Worm (Caenorhabditis elegans) whole organism, young adult: Measurements from ENCODE around the gene C15H9.3.

Source experiments
- B0019.2 ChIP-seq: fragments of 200-800 bp; sonication (Bioruptor generic); conservative IDR thresholded peaks from 2 replicates; pipeline ENCODE4 v1.3.6; 2022; ENCODE audit warnings: missing genetic modification reagents, missing genetic modification characterization, missing compliant biosample characterization
- B0336.3 ChIP-seq: fragments of 200-800 bp; sonication (Bioruptor generic); IDR thresholded peaks from 2 replicates; pipeline ENCODE4 v1.3.6; 2022; ENCODE audit warnings: missing genetic modification characterization, missing compliant biosample characterization
- F39B2.1 ChIP-seq: fragments of 200-800 bp; sonication (Bioruptor generic); IDR thresholded peaks from 2 replicates; pipeline ENCODE4 v1.3.6; 2022; ENCODE audit warnings: missing genetic modification reagents, missing genetic modification characterization, missing compliant biosample characterization
- F49E8.2 ChIP-seq: sonication (generic microtip); optimal IDR thresholded peaks from 3 replicates; lab custom pipeline; 2017; ENCODE audit warnings: missing genetic modification characterization, mild to moderate bottlenecking, missing compliant biosample characterization, antibody characterized with exemption, moderate library complexity; ENCODE audit not compliant: insufficient read depth
- F57A8.1 ChIP-seq: fragments of 200-800 bp; sonication (Bioruptor generic); optimal IDR thresholded peaks from 2 replicates; lab custom pipeline; 2018; ENCODE audit warnings: mild to moderate bottlenecking, missing genetic modification characterization, moderate library complexity, missing compliant biosample characterization
- F57C9.4 ChIP-seq: sonication (generic microtip); optimal IDR thresholded peaks from 2 replicates; lab custom pipeline; 2017; ENCODE audit warnings: mild to moderate bottlenecking, missing genetic modification characterization, missing compliant biosample characterization
- Y56A3A.18 ChIP-seq: fragments of 200-800 bp; sonication (Bioruptor generic); IDR thresholded peaks from 2 replicates; pipeline ENCODE4 v1.3.6; 2022; ENCODE audit warnings: missing genetic modification reagents, missing genetic modification characterization, missing compliant biosample characterization
- Y67H2A.10 ChIP-seq: fragments of 200-800 bp; sonication (Bioruptor generic); conservative IDR thresholded peaks from 2 replicates; pipeline ENCODE4 v1.3.6; 2022; ENCODE audit warnings: missing genetic modification reagents, missing genetic modification characterization, missing compliant biosample characterization
- akir-1 ChIP-seq: fragments of 200-800 bp; sonication (Bioruptor generic); optimal IDR thresholded peaks from 2 replicates; lab custom pipeline; 2018; ENCODE audit warnings: mild to moderate bottlenecking, missing genetic modification characterization, moderate library complexity, missing compliant biosample characterization
- athp-1 ChIP-seq: sonication (generic microtip); optimal IDR thresholded peaks from 2 replicates; lab custom pipeline; 2017; ENCODE audit warnings: mild to moderate bottlenecking, missing genetic modification characterization, missing compliant biosample characterization
- attf-3 ChIP-seq: fragments of 200-800 bp; sonication (Bioruptor generic); conservative IDR thresholded peaks from 2 replicates; pipeline ENCODE4 v1.3.6; 2022; ENCODE audit warnings: missing genetic modification reagents, missing genetic modification characterization, missing compliant biosample characterization
- attf-5 ChIP-seq: fragments of 200-800 bp; sonication (Bioruptor generic); optimal IDR thresholded peaks from 2 replicates; lab custom pipeline; 2018; ENCODE audit warnings: mild to moderate bottlenecking, missing genetic modification characterization, missing compliant biosample characterization
- cebp-2 ChIP-seq: fragments of 200-800 bp; sonication (Bioruptor generic); IDR thresholded peaks from 2 replicates; pipeline ENCODE4 v1.3.6; 2022; ENCODE audit warnings: missing genetic modification characterization, missing compliant biosample characterization
- ceh-100 ChIP-seq: fragments of 200-800 bp; sonication (Bioruptor generic); IDR thresholded peaks from 2 replicates; pipeline ENCODE4 v1.3.6; 2022; ENCODE audit warnings: missing genetic modification reagents, missing genetic modification characterization, missing compliant biosample characterization
- dpl-1 ChIP-seq: fragments of 150-350 bp; optimal IDR thresholded peaks from 2 replicates; lab custom pipeline; 2014; ENCODE audit warnings: missing biosample characterization, missing genetic modification reagents, missing genetic modification characterization
- efl-1 ChIP-seq: fragments of 150-350 bp; optimal IDR thresholded peaks from 2 replicates; lab custom pipeline; 2014; ENCODE audit warnings: missing biosample characterization, missing genetic modification reagents, missing genetic modification characterization
- egl-18 ChIP-seq: fragments of 200-800 bp; sonication (Bioruptor generic); IDR thresholded peaks from 2 replicates; pipeline ENCODE4 v1.3.6; 2022; ENCODE audit warnings: missing genetic modification reagents, missing genetic modification characterization, missing compliant biosample characterization
- egl-44 ChIP-seq: fragments of 200-800 bp; sonication (Bioruptor generic); IDR thresholded peaks from 2 replicates; pipeline ENCODE4 v1.3.6; 2022; ENCODE audit warnings: missing genetic modification reagents, missing genetic modification characterization, missing compliant biosample characterization
- egrh-3 ChIP-seq: fragments of 200-800 bp; sonication (Bioruptor generic); IDR thresholded peaks from 2 replicates; pipeline ENCODE4 v1.3.6; 2022; ENCODE audit warnings: missing genetic modification reagents, missing genetic modification characterization, missing compliant biosample characterization
- ekl-4 ChIP-seq: fragments of 200-800 bp; sonication (Bioruptor generic); IDR thresholded peaks from 2 replicates; pipeline ENCODE4 v1.3.6; 2022; ENCODE audit warnings: missing genetic modification reagents, missing genetic modification characterization, missing compliant biosample characterization
- lin-35 ChIP-seq, 3 experiments: fragments of 150-350 bp in 2 of 3; sonication (generic microtip) in 1 of 3; optimal IDR thresholded peaks; 2 replicates each; lab custom pipeline; 2014 to 2018; ENCODE audit warnings: missing biosample characterization in 3 of 3, missing genetic modification characterization in 3 of 3, missing genetic modification reagents in 3 of 3
- lsl-1 ChIP-seq: fragments of 200-800 bp; sonication (Bioruptor generic); optimal IDR thresholded peaks from 2 replicates; lab custom pipeline; 2018; ENCODE audit warnings: mild to moderate bottlenecking, missing genetic modification characterization, moderate library complexity, missing compliant biosample characterization
- mcd-1 ChIP-seq: fragments of 200-800 bp; sonication (Bioruptor generic); IDR thresholded peaks from 2 replicates; pipeline ENCODE4 v1.3.6; 2022; ENCODE audit warnings: missing genetic modification reagents, missing genetic modification characterization, missing compliant biosample characterization
- mxl-1 ChIP-seq: sonication (generic microtip); optimal IDR thresholded peaks from 2 replicates; lab custom pipeline; 2016; ENCODE audit warnings: missing genetic modification characterization, missing compliant biosample characterization
- nhr-179 ChIP-seq: sonication (generic microtip); optimal IDR thresholded peaks from 2 replicates; lab custom pipeline; 2016; ENCODE audit warnings: mild to moderate bottlenecking, missing genetic modification characterization, missing compliant biosample characterization
- nhr-90 ChIP-seq: sonication (generic microtip); optimal IDR thresholded peaks from 2 replicates; lab custom pipeline; 2016; ENCODE audit warnings: missing genotype, mild to moderate bottlenecking, missing genetic modification characterization, missing compliant biosample characterization
- rpc-1 ChIP-seq, 2 experiments: fragments of 150-350 bp in 1 of 2; sonication (generic microtip) in 1 of 2; optimal IDR thresholded peaks; 2 replicates each; lab custom pipeline; 2014 to 2018; ENCODE audit warnings: missing biosample characterization in 1 of 2, missing genetic modification characterization in 1 of 2, missing genetic modification reagents in 1 of 2, missing genotype in 1 of 2
- snpc-4 ChIP-seq, 5 experiments: fragments of 150-350 bp in 1 of 5; sonication (generic microtip) in 4 of 5; optimal IDR thresholded peaks; 2 replicates each; lab custom pipeline; 2014 to 2018; ENCODE audit warnings: missing genetic modification characterization in 5 of 5, missing biosample characterization in 3 of 5, antibody characterized with exemption in 2 of 5, mild to moderate bottlenecking in 2 of 5, missing compliant biosample characterization in 2 of 5, missing genotype in 2 of 5, moderate library complexity in 2 of 5, missing genetic modification reagents in 1 of 5
- unc-130 ChIP-seq: sonication (generic microtip); optimal IDR thresholded peaks from 2 replicates; lab custom pipeline; 2016; ENCODE audit warnings: missing genetic modification reagents, missing genetic modification characterization, missing compliant biosample characterization
- zfh-2 ChIP-seq: fragments of 200-800 bp; sonication (Bioruptor generic); conservative IDR thresholded peaks from 2 replicates; pipeline ENCODE4 v1.3.6; 2022; ENCODE audit warnings: missing genetic modification reagents, missing genetic modification characterization, missing compliant biosample characterization
- ztf-22 ChIP-seq: fragments of 200-800 bp; sonication (Bioruptor generic); optimal IDR thresholded peaks from 2 replicates; lab custom pipeline; 2018; ENCODE audit warnings: mild to moderate bottlenecking, missing genetic modification characterization, moderate library complexity, missing compliant biosample characterization
- ztf-25 ChIP-seq: fragments of 200-800 bp; sonication (Bioruptor generic); IDR thresholded peaks from 2 replicates; pipeline ENCODE4 v1.3.6; 2022; ENCODE audit warnings: missing genetic modification reagents, missing genetic modification characterization, missing compliant biosample characterization
- ztf-3 ChIP-seq: fragments of 200-800 bp; sonication (Bioruptor generic); optimal IDR thresholded peaks from 2 replicates; lab custom pipeline; 2018; ENCODE audit warnings: mild to moderate bottlenecking, missing genetic modification characterization, missing compliant biosample characterization

Gene C15H9.3

ce11 chrX:6150949-6151519, 35.4 kb downstream of the C15H9.3 start:
- no peak for TF ChIP-seq F57A8.1 (GFP tag; lab: Kevin White, UChicago)
- TF ChIP-seq zfh-2 (GFP tag; lab: Robert Waterston, UW), result peak; percentile 28

ce11 chrX:6155436-6155835, 39.8 kb downstream of the C15H9.3 start:
- TF ChIP-seq mcd-1 (no peak), ztf-3 (GFP tag; lab: Kevin White, UChicago) (no peak), nhr-90 (tag; lab: Kevin White, UChicago) (no peak), egl-18 (GFP tag; lab: Robert Waterston, UW) (no peak), attf-3 (GFP tag; lab: Robert Waterston, UW) (no peak), Y67H2A.10 (no peak)

ce11 chrX:6157411-6157916, 41.9 kb downstream of the C15H9.3 start:
- TF ChIP-seq unc-130 (GFP tag; lab: Kevin White, UChicago), result no peak
- TF ChIP-seq egrh-3, result no peak
- no peak for TF ChIP-seq cebp-2 (GFP tag; lab: Robert Waterston, UW)
- no peak for TF ChIP-seq ceh-100 (GFP tag; lab: Robert Waterston, UW)
- no peak for TF ChIP-seq nhr-179
- TF ChIP-seq B0336.3 (GFP tag; lab: Robert Waterston, UW), result no peak
- no peak for TF ChIP-seq efl-1 (GFP tag; lab: Kevin White, UChicago)
- TF ChIP-seq rpc-1 (optimal IDR thresholded peaks at IDR 0.05; lab: Kevin White, UChicago), result no peak
- no peak for TF ChIP-seq rpc-1 (tag; optimal IDR thresholded peaks at IDR 0.05; lab: Kevin White, UChicago)
- no peak for TF ChIP-seq Y56A3A.18 (GFP tag; lab: Robert Waterston, UW)
- TF ChIP-seq F49E8.2 (tag; lab: Kevin White, UChicago), result no peak
- no peak for TF ChIP-seq F39B2.1 (GFP tag; lab: Robert Waterston, UW)

- no peak for TF ChIP-seq akir-1
- TF ChIP-seq F57C9.4 (tag; lab: Kevin White, UChicago), result no peak
- TF ChIP-seq dpl-1 (GFP tag; lab: Kevin White, UChicago), result no peak
- TF ChIP-seq attf-5 (GFP tag; lab: Kevin White, UChicago), result no peak
- no peak for TF ChIP-seq efl-1 (GFP tag; lab: Kevin White, UChicago)
- no peak for TF ChIP-seq B0019.2 (GFP tag; lab: Robert Waterston, UW)
- no peak for TF ChIP-seq ztf-22 (GFP tag; lab: Kevin White, UChicago)
- TF ChIP-seq snpc-4 (GFP tag; optimal IDR thresholded peaks at IDR 0.05; lab: Kevin White, UChicago), result no peak
- no peak for TF ChIP-seq snpc-4 (tag; optimal IDR thresholded peaks at IDR 0.05; lab: Kevin White, UChicago)
- no peak for TF ChIP-seq egl-44 (GFP tag; lab: Robert Waterston, UW)
- TF ChIP-seq lsl-1 (GFP tag; lab: Kevin White, UChicago), result no peak
- no peak for TF ChIP-seq ekl-4 (GFP tag; lab: Robert Waterston, UW)
- TF ChIP-seq athp-1 (tag; lab: Kevin White, UChicago), result no peak
- no peak for TF ChIP-seq egrh-3
- no peak for TF ChIP-seq F49E8.2 (tag; lab: Kevin White, UChicago)
- TF ChIP-seq ztf-25 (GFP tag; lab: Robert Waterston, UW), result no peak
- no peak for TF ChIP-seq lin-35 (GFP tag; optimal IDR thresholded peaks at IDR 0.05; lab: Kevin White, UChicago)
- no peak for TF ChIP-seq mcd-1
- TF ChIP-seq mxl-1 (tag; lab: Kevin White, UChicago), result no peak
- TF ChIP-seq, all 124 proteins: peak for 0
Measured at ce11 chrX:6159562-6159961, 44.0 kb downstream of the C15H9.3 start.
